Worm (Caenorhabditis elegans) whole organism, midembryonic: ENCODE data around the gene npl-4.1.

Experiments
- cog-1 ChIP-seq: sonication (generic microtip); optimal IDR thresholded peaks from 2 replicates; lab custom pipeline; 2016; ENCODE audit warnings: missing genetic modification characterization, missing compliant biosample characterization
- flt-1 ChIP-seq: fragments of 200-800 bp; sonication (Bioruptor generic); IDR thresholded peaks from 2 replicates; pipeline ENCODE4 v1.3.6; 2022; ENCODE audit warnings: missing genetic modification characterization, missing compliant biosample characterization
- klf-2 ChIP-seq: fragments of 200-800 bp; sonication (Bioruptor generic); conservative IDR thresholded peaks from 2 replicates; pipeline ENCODE4 v1.3.6; 2022; ENCODE audit warnings: missing genetic modification reagents, missing genetic modification characterization, missing compliant biosample characterization
- tab-1 ChIP-seq: fragments of 200-800 bp; sonication (Bioruptor generic); IDR thresholded peaks from 2 replicates; pipeline ENCODE4 v1.3.6; 2022; ENCODE audit warnings: missing genetic modification characterization, missing compliant biosample characterization

- TF ChIP-seq klf-2 (GFP tag; lab: Robert Waterston, UW) = no peak
- no peak for TF ChIP-seq cog-1 (tag; lab: Kevin White, UChicago)
- no peak for TF ChIP-seq tab-1 (GFP tag; lab: Robert Waterston, UW)
- TF ChIP-seq flt-1 (GFP tag; lab: Robert Waterston, UW) = no peak
Observed at ce11 chrII:5589690-5590089, 41.5 kb upstream of the npl-4.1 start, which contains the start of gene C17G10.13.
